Fruit fly (Drosophila melanogaster): ENCODE data around the gene CG17746.

The CG17746 gene

dm6 chr3L:3251659-3252490, 12.5 kb upstream of the CG17746 start (continued):
- TF ChIP-seq CG3032 (tag; optimal IDR thresholded peaks at IDR 0.05) (no peak), Hr4 (GFP tag; optimal IDR thresholded peaks at IDR 0.05) (no peak), Eip75B (GFP tag; optimal IDR thresholded peaks at IDR 0.05) (no peak), acj6 (GFP tag; optimal IDR thresholded peaks at IDR 0.05) (no peak), fd59A (GFP tag; optimal IDR thresholded peaks at IDR 0.05) (no peak), dac (GFP tag; optimal IDR thresholded peaks at IDR 0.05) (no peak), lz (GFP tag; optimal IDR thresholded peaks at IDR 0.05) (no peak), CG6854 (GFP tag; optimal IDR thresholded peaks at IDR 0.05) (no peak)

DNA sequence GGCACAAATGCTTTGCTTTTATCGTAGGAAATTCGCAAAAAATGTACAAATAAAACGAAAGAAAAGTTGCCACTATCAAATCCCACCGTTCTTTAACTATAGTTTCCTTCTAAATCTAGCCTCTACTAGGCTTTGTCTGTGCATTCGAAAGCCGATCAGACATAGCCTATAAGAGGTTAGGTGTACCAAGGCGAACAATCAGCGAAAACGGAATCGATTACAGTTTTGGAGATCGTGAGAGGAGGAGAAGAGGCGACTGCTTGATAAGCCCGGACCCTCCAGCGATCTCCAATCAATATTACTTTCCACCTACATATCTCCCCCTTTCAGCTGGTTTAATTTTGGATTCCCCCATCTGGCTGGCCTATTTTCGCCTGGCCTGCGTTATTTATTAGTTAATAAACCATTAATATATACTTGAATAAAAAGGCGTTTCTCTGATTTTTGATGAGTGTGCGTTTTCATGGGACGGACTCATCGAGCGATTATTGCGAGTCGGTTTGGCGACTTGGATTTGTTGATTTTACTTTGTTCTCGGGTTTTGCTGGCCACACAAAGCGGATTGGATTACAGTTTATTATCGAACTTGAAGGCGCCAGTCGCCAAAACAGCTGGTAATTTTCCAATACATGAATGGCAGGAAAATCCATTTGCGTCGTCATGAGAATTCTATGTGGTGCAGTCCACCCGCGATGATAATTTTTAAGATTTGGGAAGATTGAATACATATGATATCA, 11.7 kb upstream of the CG17746 start:
- no peak for TF ChIP-seq Hr4 (GFP tag; optimal IDR thresholded peaks at IDR 0.05)
- no peak for TF ChIP-seq Sox15 (GFP tag; optimal IDR thresholded peaks at IDR 0.05)
- TF ChIP-seq Blimp-1 (GFP tag; optimal IDR thresholded peaks at IDR 0.05), result no peak
- TF ChIP-seq dsx (GFP tag; optimal IDR thresholded peaks at IDR 0.05; ENCODE audit: poor library complexity, severe bottlenecking), result no peak
- no peak for TF ChIP-seq CG11902 (GFP tag; optimal IDR thresholded peaks at IDR 0.05)
- no peak for TF ChIP-seq acj6 (GFP tag; optimal IDR thresholded peaks at IDR 0.05)
- no peak for TF ChIP-seq Sox14 (GFP tag; optimal IDR thresholded peaks at IDR 0.05)
- peak; percentile 18 for TF ChIP-seq Smox (GFP tag; optimal IDR thresholded peaks at IDR 0.05)
- TF ChIP-seq CG15336 (GFP tag; IDR thresholded peaks at IDR 0.05), result no peak
- peak; percentile 30 for TF ChIP-seq esn (GFP tag; optimal IDR thresholded peaks at IDR 0.05)
- peak; percentile 40 for TF ChIP-seq Eip78C (GFP tag)
- TF ChIP-seq OdsH (GFP tag; optimal IDR thresholded peaks at IDR 0.05), result peak; percentile 6
- TF ChIP-seq Eip93F (GFP tag; optimal IDR thresholded peaks at IDR 0.05), result peak; percentile 79
- TF ChIP-seq ss (GFP tag; optimal IDR thresholded peaks at IDR 0.05), result no peak
- no peak for TF ChIP-seq CG16779 (tag; optimal IDR thresholded peaks at IDR 0.05)
- TF ChIP-seq CG7368 (GFP tag; optimal IDR thresholded peaks at IDR 0.05), result no peak
- no peak for TF ChIP-seq fkh (GFP tag; optimal IDR thresholded peaks at IDR 0.05)
- TF ChIP-seq CG8319 (GFP tag; optimal IDR thresholded peaks at IDR 0.05), result no peak
- TF ChIP-seq vri (GFP tag; optimal IDR thresholded peaks at IDR 0.05), result peak; percentile 4
- no peak for TF ChIP-seq fd59A (GFP tag; optimal IDR thresholded peaks at IDR 0.05)
- no peak for TF ChIP-seq achi (GFP tag; optimal IDR thresholded peaks at IDR 0.05)
- peak; percentile 80 for TF ChIP-seq svp (GFP tag)
- TF ChIP-seq net (GFP tag; optimal IDR thresholded peaks at IDR 0.05), result peak; percentile 27
- TF ChIP-seq CG8119 (GFP tag; IDR thresholded peaks at IDR 0.05), result no peak
- no peak for TF ChIP-seq Gug (GFP tag; IDR thresholded peaks at IDR 0.05)

DNA sequence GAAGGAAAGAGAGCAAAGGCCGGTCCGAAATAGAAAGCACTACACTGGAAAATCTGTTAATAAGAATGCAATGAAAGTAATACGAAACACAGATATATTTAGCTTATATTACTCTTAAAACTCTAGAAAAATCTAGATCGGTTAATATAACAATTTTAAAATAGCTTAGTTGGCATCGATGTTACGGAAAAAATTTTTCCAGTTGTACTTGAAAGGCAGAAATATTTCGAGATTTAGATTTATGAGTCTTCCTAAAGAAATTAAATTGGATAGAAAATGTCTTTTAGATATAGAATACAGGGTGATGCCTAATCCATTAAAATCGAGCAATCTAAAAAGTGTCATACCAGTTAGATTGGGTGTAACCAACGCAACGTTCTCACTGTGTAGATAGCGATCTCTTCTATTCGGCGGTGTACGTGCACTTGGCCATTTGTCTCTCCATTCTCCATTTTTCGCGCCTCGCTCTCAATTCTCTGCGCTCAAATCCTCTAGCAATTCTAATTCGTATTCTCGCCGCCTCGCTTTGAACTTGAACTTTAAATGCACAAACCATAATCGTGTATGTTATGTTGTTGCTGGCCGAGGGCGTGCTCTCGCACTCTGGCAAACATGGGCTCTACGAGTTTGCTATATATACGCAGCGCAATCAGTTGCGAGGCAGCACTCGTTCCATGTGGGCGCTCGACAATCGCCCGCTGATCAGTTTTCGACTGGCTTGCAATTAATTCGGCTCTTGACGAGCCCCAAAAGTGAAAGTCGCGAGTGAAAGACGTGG, 10.8 kb upstream of the CG17746 start:
- TF ChIP-seq fd59A (GFP tag; optimal IDR thresholded peaks at IDR 0.05) (peak; percentile 79), Ets21C (GFP tag; optimal IDR thresholded peaks at IDR 0.05) (no peak), spab (GFP tag; optimal IDR thresholded peaks at IDR 0.05) (peak; percentile 47), Met (GFP tag; optimal IDR thresholded peaks at IDR 0.05) (peak; percentile 9), Hr4 (GFP tag; optimal IDR thresholded peaks at IDR 0.05) (peak; percentile 96), pdm3 (GFP tag; optimal IDR thresholded peaks at IDR 0.05) (peak; percentile 87), CG3032 (tag; optimal IDR thresholded peaks at IDR 0.05) (peak; percentile 63), CG11902 (GFP tag; optimal IDR thresholded peaks at IDR 0.05) (no peak), achi (GFP tag; optimal IDR thresholded peaks at IDR 0.05) (peak; percentile 90), vri (GFP tag; optimal IDR thresholded peaks at IDR 0.05) (peak; percentile 10), CG6276 (GFP tag; optimal IDR thresholded peaks at IDR 0.05) (peak; percentile 94), CG7368 (GFP tag; optimal IDR thresholded peaks at IDR 0.05) (peak; percentile 65), Sox15 (GFP tag; optimal IDR thresholded peaks at IDR 0.05) (peak; percentile 38), CG11294 (GFP tag; IDR thresholded peaks at IDR 0.05) (peak; percentile 81), Sox14 (GFP tag; optimal IDR thresholded peaks at IDR 0.05) (peak; percentile 91), Lpt (GFP tag; optimal IDR thresholded peaks at IDR 0.05) (peak; percentile 94), CG3919 (GFP tag; optimal IDR thresholded peaks at IDR 0.05) (peak; percentile 84), Hr39 (GFP tag; optimal IDR thresholded peaks at IDR 0.05) (peak; percentile 40), cyc (GFP tag; optimal IDR thresholded peaks at IDR 0.05) (peak; percentile 38), CG16779 (tag; optimal IDR thresholded peaks at IDR 0.05) (peak; percentile 63), lz (GFP tag; optimal IDR thresholded peaks at IDR 0.05) (peak; percentile 41), CG9139 (GFP tag; optimal IDR thresholded peaks at IDR 0.05) (peak; percentile 8), CG6808 (GFP tag; optimal IDR thresholded peaks at IDR 0.05) (peak; percentile 69), OdsH (GFP tag; optimal IDR thresholded peaks at IDR 0.05) (peak; percentile 89), Hr38 (GFP tag; optimal IDR thresholded peaks at IDR 0.05) (no peak)
